Fruit fly (Drosophila melanogaster): Measurements from ENCODE around the gene ksh.

Gene ksh

dm6 chrX:19495611-19496583, 1.1 kb upstream of the ksh start (continued):
- TF ChIP-seq Kr (GFP tag; optimal IDR thresholded peaks at IDR 0.05), result no peak
- TF ChIP-seq kay (GFP tag; optimal IDR thresholded peaks at IDR 0.05), result peak; percentile 42
- TF ChIP-seq CG2129 (GFP tag; IDR thresholded peaks at IDR 0.05; ENCODE audit: partially characterized antibody), result no peak
- TF ChIP-seq CG14965 (GFP tag; optimal IDR thresholded peaks at IDR 0.05; ENCODE audit: borderline replicate concordance), result no peak
- no peak for TF ChIP-seq CG5245 (GFP tag; optimal IDR thresholded peaks at IDR 0.05)
- no peak for TF ChIP-seq Sox102F (GFP tag; optimal IDR thresholded peaks at IDR 0.05)
- no peak for TF ChIP-seq nau (GFP tag; optimal IDR thresholded peaks at IDR 0.05)
- peak; percentile 63 for TF ChIP-seq CG7786 (GFP tag; optimal IDR thresholded peaks at IDR 0.05)
- no peak for TF ChIP-seq Hr78 (GFP tag; optimal IDR thresholded peaks at IDR 0.05)
- peak; percentile 95 for TF ChIP-seq Ets65A (GFP tag)
- TF ChIP-seq Gug (GFP tag; IDR thresholded peaks at IDR 0.05), result peak; percentile 45; the same call in 2 of the 4 replicates
- TF ChIP-seq MESR4 (GFP tag; optimal IDR thresholded peaks at IDR 0.05), result peak; percentile 70
- peak; percentile 53 for TF ChIP-seq CG8388 (GFP tag; optimal IDR thresholded peaks at IDR 0.05)
- TF ChIP-seq p53 (GFP tag; optimal IDR thresholded peaks at IDR 0.05), result peak; percentile 10
- TF ChIP-seq mirr (GFP tag; optimal IDR thresholded peaks at IDR 0.05), result peak; percentile 42
- TF ChIP-seq caup (GFP tag; optimal IDR thresholded peaks at IDR 0.05; ENCODE audit: severe bottlenecking), result peak; percentile 75
- TF ChIP-seq CG4854 (GFP tag; optimal IDR thresholded peaks at IDR 0.05), result peak; percentile 8
- TF ChIP-seq CG1024 (GFP tag; IDR thresholded peaks at IDR 0.05), result no peak
- TF ChIP-seq CG10959 (GFP tag; IDR thresholded peaks at IDR 0.05), result no peak
- TF ChIP-seq tx (GFP tag; optimal IDR thresholded peaks at IDR 0.05), result peak; percentile 34
- TF ChIP-seq CG18599 (GFP tag; optimal IDR thresholded peaks at IDR 0.05), result peak; percentile 79
- TF ChIP-seq tgo (GFP tag; IDR thresholded peaks at IDR 0.05), result peak; percentile 53; the same call in 2 of the 3 replicates
- TF ChIP-seq dysf (GFP tag; IDR thresholded peaks at IDR 0.05), result peak; percentile 75
- TF ChIP-seq CG2678 (tag; optimal IDR thresholded peaks at IDR 0.05), result peak; percentile 78
- TF ChIP-seq B-H2 (GFP tag; optimal IDR thresholded peaks at IDR 0.05), result peak; percentile 35
- peak; percentile 43 for TF ChIP-seq Hand (GFP tag; optimal IDR thresholded peaks at IDR 0.05)
- TF ChIP-seq CG8944 (GFP tag; optimal IDR thresholded peaks at IDR 0.05), result peak; percentile 37
- peak; percentile 63 for TF ChIP-seq CG7839 (tag; optimal IDR thresholded peaks at IDR 0.05)
- TF ChIP-seq zfh1 (GFP tag; IDR thresholded peaks at IDR 0.05), result peak; percentile 57; the same call in 2 of the 3 replicates
- peak; percentile 15; the same call in 1 of the 3 replicates for TF ChIP-seq croc (GFP tag; conservative IDR thresholded peaks at IDR 0.05)
- TF ChIP-seq ind (GFP tag; optimal IDR thresholded peaks at IDR 0.05), result peak; percentile 65
- 0 out of 2 replicates have a peak, but pooled peaks have one; percentile 30 for TF ChIP-seq onecut (GFP tag; IDR thresholded peaks at IDR 0.05)
- TF ChIP-seq chif (GFP tag; optimal IDR thresholded peaks at IDR 0.05), result peak; percentile 19 to 40
- no peak for TF ChIP-seq kni (GFP tag; optimal IDR thresholded peaks at IDR 0.05)
- no peak for TF ChIP-seq Sry-β (GFP tag; optimal IDR thresholded peaks at IDR 0.05)
- no peak for TF ChIP-seq psq (GFP tag; optimal IDR thresholded peaks at IDR 0.05)
- peak; percentile 63 for TF ChIP-seq zfh2 (GFP tag; optimal IDR thresholded peaks at IDR 0.05)
- TF ChIP-seq Fer3 (tag; optimal IDR thresholded peaks at IDR 0.05), result peak; percentile 59
- peak; percentile 58 for TF ChIP-seq fd96Cb (tag; optimal IDR thresholded peaks at IDR 0.05)
- peak; percentile 46 for TF ChIP-seq tap (tag; optimal IDR thresholded peaks at IDR 0.05)
- peak; percentile 54 for TF ChIP-seq Bdp1 (GFP tag; optimal IDR thresholded peaks at IDR 0.05)
- peak; percentile 76 for TF ChIP-seq CG15073 (GFP tag; optimal IDR thresholded peaks at IDR 0.05)
- TF ChIP-seq CG17328 (GFP tag; IDR thresholded peaks at IDR 0.05), result peak; percentile 49; the same call in 1 of the 2 replicates
- peak; percentile 70 for TF ChIP-seq lilli (GFP tag; optimal IDR thresholded peaks at IDR 0.05)
- peak; percentile 59 for TF ChIP-seq Mrtf (GFP tag; IDR thresholded peaks at IDR 0.05)
- TF ChIP-seq CG12942 (GFP tag; optimal IDR thresholded peaks at IDR 0.05), result peak; percentile 43
- peak; percentile 60 for TF ChIP-seq Dip3 (GFP tag; optimal IDR thresholded peaks at IDR 0.05)
